Fruit fly (Drosophila melanogaster): ENCODE data around the gene Task7.

The Task7 gene

DNA sequence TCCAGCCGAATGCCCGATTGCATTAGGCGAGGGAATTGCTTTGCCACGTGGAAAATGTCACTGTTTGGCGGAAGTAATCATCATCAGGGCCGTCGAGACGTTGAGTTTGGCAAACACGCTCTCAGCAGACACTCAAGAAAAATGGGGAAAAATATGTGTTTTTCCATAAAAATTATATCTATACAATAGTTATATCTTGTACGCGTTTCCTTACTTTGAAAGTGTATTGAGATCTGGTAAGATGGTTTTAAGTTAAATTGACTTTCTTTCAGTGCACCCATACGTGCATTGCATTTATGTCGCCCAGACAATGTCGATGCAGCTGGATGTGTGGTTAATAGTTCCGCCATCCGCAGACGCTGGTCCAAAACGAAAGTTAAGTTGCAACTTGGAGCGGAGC, 26.1 kb downstream of the Task7 start (continued):
- TF ChIP-seq CG18011 (GFP tag; optimal IDR thresholded peaks at IDR 0.05) (no peak), CG11504 (tag; optimal IDR thresholded peaks at IDR 0.05) (no peak), Max (GFP tag; optimal IDR thresholded peaks at IDR 0.05) (no peak), hbn (GFP tag; IDR thresholded peaks at IDR 0.05; ENCODE audit: partially characterized antibody) (no peak), CG3847 (GFP tag; IDR thresholded peaks at IDR 0.05) (no peak), CG12104 (GFP tag; optimal IDR thresholded peaks at IDR 0.05) (no peak), dmrt11E (tag; optimal IDR thresholded peaks at IDR 0.05) (no peak), Drgx (GFP tag; IDR thresholded peaks at IDR 0.05) (peak; percentile 47)

DNA sequence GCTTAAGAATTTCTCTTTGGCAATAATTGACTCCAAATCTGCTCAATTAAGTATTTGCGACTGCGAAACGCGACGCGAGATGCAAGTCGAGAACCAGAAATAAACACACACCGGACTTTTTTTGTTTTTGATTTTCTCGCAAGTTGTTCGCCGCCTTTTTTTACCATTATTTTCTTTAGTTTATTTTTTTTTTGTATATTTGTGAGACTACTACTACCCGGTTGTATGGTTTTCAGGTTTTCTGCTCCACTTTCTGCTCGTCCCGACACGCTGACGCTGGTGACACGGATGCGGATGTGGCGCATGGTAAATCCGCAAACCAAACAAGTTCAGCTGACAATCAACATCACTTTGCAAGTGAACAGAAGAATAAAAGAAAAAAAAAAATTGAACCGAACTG, 31.1 kb downstream of the Task7 start:
- TF ChIP-seq tap (tag; optimal IDR thresholded peaks at IDR 0.05) (no peak), org-1 (GFP tag; optimal IDR thresholded peaks at IDR 0.05) (no peak), nom (GFP tag; optimal IDR thresholded peaks at IDR 0.05) (peak; percentile 86)

DNA sequence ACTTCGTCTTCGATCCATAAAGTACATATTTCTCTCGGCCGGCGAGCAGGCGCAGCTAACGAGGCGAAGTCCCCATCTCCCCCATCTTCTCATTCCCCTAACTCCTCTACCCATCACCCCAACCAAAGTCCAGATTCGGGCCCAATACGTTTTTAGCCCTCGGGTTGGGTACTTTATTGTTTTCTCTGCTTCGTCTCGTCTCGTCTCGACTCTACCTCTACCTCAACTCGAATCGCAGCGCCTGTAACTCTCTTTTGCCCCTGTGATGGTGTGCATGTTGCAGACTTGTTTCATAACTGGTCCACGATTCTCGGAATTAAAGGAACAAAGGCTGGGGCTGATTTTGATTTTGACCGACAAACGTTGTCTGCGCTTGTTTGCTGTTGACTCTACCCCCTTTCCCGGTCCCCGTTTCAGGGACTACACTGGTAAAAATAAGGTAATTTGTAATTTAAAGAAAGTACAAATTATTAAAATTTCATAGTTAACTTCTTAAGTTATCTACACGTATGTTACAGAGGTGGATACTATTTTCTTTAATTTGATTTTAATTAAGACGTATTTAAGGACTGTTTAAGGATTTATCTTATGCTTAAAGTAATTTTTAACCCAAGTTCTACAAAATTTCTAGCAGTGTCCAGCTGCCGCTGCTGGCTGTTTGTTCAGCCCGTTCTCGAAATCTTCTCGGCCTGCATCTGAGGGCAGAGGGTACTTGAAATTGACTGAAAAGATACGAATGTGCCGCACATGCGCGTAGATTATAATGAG, 33.3 kb downstream of the Task7 start:
- TF ChIP-seq grau (tag; optimal IDR thresholded peaks at IDR 0.05): peak; percentile 59
- TF ChIP-seq CG2875 (GFP tag; optimal IDR thresholded peaks at IDR 0.05): peak; percentile 35
- TF ChIP-seq en (GFP tag; optimal IDR thresholded peaks at IDR 0.05): no peak
- TF ChIP-seq wdn (GFP tag; IDR thresholded peaks at IDR 0.05): no peak
- peak; percentile 83 for TF ChIP-seq gem (tag; optimal IDR thresholded peaks at IDR 0.05)
- TF ChIP-seq CG4707 (GFP tag; optimal IDR thresholded peaks at IDR 0.05): no peak
- TF ChIP-seq CG6813 (GFP tag; optimal IDR thresholded peaks at IDR 0.05): peak; percentile 22
- TF ChIP-seq vvl (GFP tag; IDR thresholded peaks at IDR 0.05): peak; percentile 58
- TF ChIP-seq sens (GFP tag): peak; percentile 97
- no peak for TF ChIP-seq CG4360 (GFP tag; IDR thresholded peaks at IDR 0.05)
- TF ChIP-seq CG5180 (GFP tag; optimal IDR thresholded peaks at IDR 0.05): peak; percentile 10
- peak; percentile 57 for TF ChIP-seq az2 (GFP tag; optimal IDR thresholded peaks at IDR 0.05)
- peak; percentile 28 for TF ChIP-seq CG17385 (GFP tag; optimal IDR thresholded peaks at IDR 0.05)
- TF ChIP-seq CG1024 (GFP tag; IDR thresholded peaks at IDR 0.05): no peak
- no peak for TF ChIP-seq NFAT (GFP tag; IDR thresholded peaks at IDR 0.05)
- no peak for TF ChIP-seq CkIIα-i1 (GFP tag; IDR thresholded peaks at IDR 0.05)
- peak; percentile 27; the same call in 1 of the 2 replicates for TF ChIP-seq CG32772 (GFP tag; IDR thresholded peaks at IDR 0.05)
- no peak for TF ChIP-seq CG15073 (GFP tag; optimal IDR thresholded peaks at IDR 0.05)
- 0 out of 3 replicates have a peak, but pooled peaks have one; percentile 30 for TF ChIP-seq CG11695 (GFP tag; IDR thresholded peaks at IDR 0.05)
- TF ChIP-seq lola (GFP tag; optimal IDR thresholded peaks at IDR 0.05): peak in 1 of 3 experiments; percentile 90
- peak; percentile 51 for TF ChIP-seq CG7745 (tag; optimal IDR thresholded peaks at IDR 0.05)
- no peak for TF ChIP-seq CG11560 (tag; IDR thresholded peaks at IDR 0.05)
- peak; percentile 51 for TF ChIP-seq Nf-YB (GFP tag; optimal IDR thresholded peaks at IDR 0.05)
- peak; percentile 68 for TF ChIP-seq row (GFP tag; IDR thresholded peaks at IDR 0.05)
- TF ChIP-seq salm (tag; optimal IDR thresholded peaks at IDR 0.05): peak; percentile 4
- TF ChIP-seq nom (GFP tag; optimal IDR thresholded peaks at IDR 0.05): peak; percentile 68
- TF ChIP-seq lilli (GFP tag; optimal IDR thresholded peaks at IDR 0.05): peak; percentile 40
- peak; percentile 74 for TF ChIP-seq CG13775 (GFP tag; optimal IDR thresholded peaks at IDR 0.05)
- TF ChIP-seq CG33557 (GFP tag; optimal IDR thresholded peaks at IDR 0.05): peak; percentile 85
- TF ChIP-seq croc (GFP tag; conservative IDR thresholded peaks at IDR 0.05): peak; percentile 54; the same call in 2 of the 3 replicates
- TF ChIP-seq TFAM (GFP tag; optimal IDR thresholded peaks at IDR 0.05): peak; percentile 29
- 0 out of 2 replicates have a peak, but pooled peaks have one; percentile 7 for TF ChIP-seq CG6272 (GFP tag; IDR thresholded peaks at IDR 0.05)
- peak; percentile 47 for TF ChIP-seq bab2 (GFP tag; optimal IDR thresholded peaks at IDR 0.05)
- no peak for TF ChIP-seq tx (GFP tag; optimal IDR thresholded peaks at IDR 0.05)
- TF ChIP-seq CG7556 (GFP tag; optimal IDR thresholded peaks at IDR 0.05): peak; percentile 78
- peak in 1 of 2 experiments; percentile 81 for TF ChIP-seq tll (GFP tag; optimal IDR thresholded peaks at IDR 0.05)

Data from whole organism, embryonic.